3 fruit fly cellular contexts compared by ENCODE assay signal in the genomic region with DNA sequence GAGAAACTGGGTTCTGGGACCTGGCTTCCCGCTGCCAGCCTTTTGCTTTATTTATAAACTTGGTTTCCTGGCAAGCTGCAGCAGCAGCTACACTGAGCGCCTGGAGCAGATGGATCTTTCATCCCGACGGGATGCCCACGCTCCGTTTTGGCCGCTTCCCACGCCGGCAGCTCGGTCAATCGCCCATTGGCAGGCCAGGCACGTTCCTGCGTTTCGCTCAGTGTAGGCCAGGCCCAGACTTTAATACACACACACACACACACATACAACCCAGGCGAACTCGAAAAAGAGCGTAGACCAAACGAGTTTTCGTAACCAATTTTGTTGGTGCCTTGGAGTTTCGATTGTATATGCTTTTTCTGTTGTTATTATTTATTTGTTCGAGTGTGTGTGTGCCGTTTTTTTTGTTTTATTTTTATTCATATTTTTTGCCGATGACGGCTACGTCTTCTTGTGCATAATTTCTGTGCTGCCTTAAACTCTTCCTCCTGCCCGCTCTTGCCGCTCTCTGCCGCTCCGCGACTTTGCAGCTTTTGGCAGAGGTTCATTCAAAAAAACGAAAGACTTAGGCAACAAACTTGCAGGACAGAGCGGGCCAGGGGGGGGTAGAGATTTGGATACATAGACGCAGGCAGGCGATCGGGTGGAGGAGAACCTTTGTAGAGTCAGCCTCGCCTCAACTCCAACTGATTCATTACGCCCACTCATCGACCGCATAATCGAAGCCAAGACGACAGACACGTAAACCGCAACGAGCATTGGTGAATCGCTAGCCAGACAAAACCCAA.
TF ChIP-seq lines count a peak whose summit lies in the region.

No protein-coding gene starts in this region.

TF ChIP-seq in whole organism, embryonic, 481 proteins besides CTCF, POLR2A, EP300 and RAD21 (continued from another document):
- TF ChIP-seq CG3838 (GFP tag; optimal IDR thresholded peaks at IDR 0.05; lab: Kevin White, UChicago) (no peak), phol (tag; optimal IDR thresholded peaks at IDR 0.05; lab: Kevin White, UChicago) (no peak), CG4360 (GFP tag; IDR thresholded peaks at IDR 0.05; lab: Robert Waterston, UW) (no peak), vvl (GFP tag; IDR thresholded peaks at IDR 0.05; lab: Robert Waterston, UW) (peak; percentile 47; the same call in 1 of the 2 replicates), sd (tag; optimal IDR thresholded peaks at IDR 0.05; lab: Kevin White, UChicago) (no peak), CG31441 (GFP tag; IDR thresholded peaks at IDR 0.05; lab: Robert Waterston, UW) (no peak), bsh (GFP tag; optimal IDR thresholded peaks at IDR 0.05; lab: Kevin White, UChicago) (peak in 1 of 2 experiments; percentile 48), cg (GFP tag; optimal IDR thresholded peaks at IDR 0.05; lab: Kevin White, UChicago) (peak; percentile 68), zf30C (GFP tag; optimal IDR thresholded peaks at IDR 0.05; lab: Kevin White, UChicago) (peak; percentile 81), Drgx (GFP tag; IDR thresholded peaks at IDR 0.05; lab: Robert Waterston, UW) (peak; percentile 84), CG42726 (GFP tag; IDR thresholded peaks at IDR 0.05; lab: Robert Waterston, UW; ENCODE audit: partially characterized antibody) (0 out of 2 replicates have a peak, but pooled peaks have one; percentile 20), zen2 (GFP tag; IDR thresholded peaks at IDR 0.05; lab: Robert Waterston, UW; ENCODE audit: partially characterized antibody) (no peak), fu2 (GFP tag; optimal IDR thresholded peaks at IDR 0.05; lab: Kevin White, UChicago) (no peak), Med (GFP tag; lab: Kevin White, UChicago) (peak; percentile 66), row (GFP tag; IDR thresholded peaks at IDR 0.05; lab: Robert Waterston, UW) (0 out of 3 replicates have a peak, but pooled peaks have one; percentile 7)

TF ChIP-seq in whole organism, prepupa, 60 proteins besides CTCF, POLR2A, EP300 and RAD21 (continued from another document):
- TF ChIP-seq Sox15 (GFP tag; optimal IDR thresholded peaks at IDR 0.05; lab: Kevin White, UChicago) (peak; percentile 39), CG3032 (tag; optimal IDR thresholded peaks at IDR 0.05; lab: Kevin White, UChicago) (peak; percentile 85), Eip75B (GFP tag; optimal IDR thresholded peaks at IDR 0.05; lab: Kevin White, UChicago) (peak; percentile 90), Smox (GFP tag; optimal IDR thresholded peaks at IDR 0.05; lab: Kevin White, UChicago) (peak; percentile 85), fkh (GFP tag; optimal IDR thresholded peaks at IDR 0.05; lab: Kevin White, UChicago) (no peak), Hr4 (GFP tag; optimal IDR thresholded peaks at IDR 0.05; lab: Kevin White, UChicago) (no peak), CG11762 (GFP tag; optimal IDR thresholded peaks at IDR 0.05; lab: Kevin White, UChicago; ENCODE audit: insufficient read depth) (peak; percentile 31), net (GFP tag; optimal IDR thresholded peaks at IDR 0.05; lab: Kevin White, UChicago) (peak; percentile 77), CG31627 (GFP tag; optimal IDR thresholded peaks at IDR 0.05; lab: Kevin White, UChicago) (peak; percentile 86), spab (GFP tag; optimal IDR thresholded peaks at IDR 0.05; lab: Kevin White, UChicago) (peak; percentile 78), lz (GFP tag; optimal IDR thresholded peaks at IDR 0.05; lab: Kevin White, UChicago) (peak; percentile 87), Lpt (GFP tag; optimal IDR thresholded peaks at IDR 0.05; lab: Kevin White, UChicago) (peak; percentile 88), CG11902 (GFP tag; optimal IDR thresholded peaks at IDR 0.05; lab: Kevin White, UChicago) (peak; percentile 67), Hr38 (GFP tag; optimal IDR thresholded peaks at IDR 0.05; lab: Kevin White, UChicago) (no peak), CG10669 (GFP tag; optimal IDR thresholded peaks at IDR 0.05; lab: Kevin White, UChicago) (peak; percentile 80), CG11294 (GFP tag; IDR thresholded peaks at IDR 0.05; lab: Robert Waterston, UW) (peak; percentile 59; the same call in 1 of the 2 replicates), fd85E (GFP tag; optimal IDR thresholded peaks at IDR 0.05; lab: Kevin White, UChicago) (no peak), CG15336 (GFP tag; IDR thresholded peaks at IDR 0.05; lab: Robert Waterston, UW) (peak; percentile 66), Eip78C (GFP tag; lab: Kevin White, UChicago) (peak; percentile 93), CG34406 (GFP tag; optimal IDR thresholded peaks at IDR 0.05; lab: Kevin White, UChicago) (peak; percentile 54), ss (GFP tag; optimal IDR thresholded peaks at IDR 0.05; lab: Kevin White, UChicago) (peak; percentile 78 to 90), CG6163 (GFP tag; IDR thresholded peaks at IDR 0.05; lab: Robert Waterston, UW) (peak; percentile 87), eg (GFP tag; IDR thresholded peaks at IDR 0.05; lab: Robert Waterston, UW) (peak; percentile 77), topi (GFP tag; optimal IDR thresholded peaks at IDR 0.05; lab: Kevin White, UChicago) (peak; percentile 86), Blimp-1 (GFP tag; optimal IDR thresholded peaks at IDR 0.05; lab: Kevin White, UChicago) (no peak), Ets21C (GFP tag; optimal IDR thresholded peaks at IDR 0.05; lab: Kevin White, UChicago) (no peak), CG3919 (GFP tag; optimal IDR thresholded peaks at IDR 0.05; lab: Kevin White, UChicago) (peak; percentile 87), vri (GFP tag; optimal IDR thresholded peaks at IDR 0.05; lab: Kevin White, UChicago) (no peak), CG6808 (GFP tag; optimal IDR thresholded peaks at IDR 0.05; lab: Kevin White, UChicago) (peak; percentile 89), Gug (GFP tag; IDR thresholded peaks at IDR 0.05; lab: Robert Waterston, UW) (peak; percentile 46; the same call in 1 of the 2 replicates), CG6854 (GFP tag; optimal IDR thresholded peaks at IDR 0.05; lab: Kevin White, UChicago) (peak; percentile 82), CG8119 (GFP tag; IDR thresholded peaks at IDR 0.05; lab: Robert Waterston, UW) (peak; percentile 66), CG8632 (GFP tag; optimal IDR thresholded peaks at IDR 0.05; lab: Kevin White, UChicago) (peak; percentile 60), dac (GFP tag; optimal IDR thresholded peaks at IDR 0.05; lab: Kevin White, UChicago) (peak; percentile 66), CG10631 (GFP tag; optimal IDR thresholded peaks at IDR 0.05; lab: Kevin White, UChicago) (no peak), Sox14 (GFP tag; optimal IDR thresholded peaks at IDR 0.05; lab: Kevin White, UChicago) (peak; percentile 87), svp (GFP tag; lab: Kevin White, UChicago) (no peak), salr (GFP tag; optimal IDR thresholded peaks at IDR 0.05; lab: Kevin White, UChicago) (peak; percentile 59 to 81), CG7368 (GFP tag; optimal IDR thresholded peaks at IDR 0.05; lab: Kevin White, UChicago) (no peak)

TF ChIP-seq in whole organism, wandering third instar larva, 38 proteins besides CTCF, POLR2A, EP300 and RAD21 (continued from another document):
- TF ChIP-seq Hnf4 (GFP tag; optimal IDR thresholded peaks at IDR 0.05; lab: Kevin White, UChicago) (no peak), foxo (GFP tag; optimal IDR thresholded peaks at IDR 0.05; lab: Kevin White, UChicago) (peak in 1 of 2 experiments; percentile 91), Hr83 (GFP tag; optimal IDR thresholded peaks at IDR 0.05; lab: Kevin White, UChicago; ENCODE audit: poor library complexity, severe bottlenecking) (no peak), usp (GFP tag; optimal IDR thresholded peaks at IDR 0.05; lab: Kevin White, UChicago) (no peak), Dfd (GFP tag; optimal IDR thresholded peaks at IDR 0.05; lab: Kevin White, UChicago) (peak; percentile 42), woc (GFP tag; optimal IDR thresholded peaks at IDR 0.05; lab: Kevin White, UChicago) (peak; percentile 88), Vsx2 (GFP tag; optimal IDR thresholded peaks at IDR 0.05; lab: Kevin White, UChicago; ENCODE audit: partially characterized antibody) (peak; percentile 28), Mio (GFP tag; optimal IDR thresholded peaks at IDR 0.05; lab: Kevin White, UChicago) (no peak), lola (GFP tag; optimal IDR thresholded peaks at IDR 0.05; lab: Kevin White, UChicago) (no peak), sv (GFP tag; optimal IDR thresholded peaks at IDR 0.05; lab: Kevin White, UChicago) (no peak), rgr (GFP tag; optimal IDR thresholded peaks at IDR 0.05; lab: Kevin White, UChicago) (peak; percentile 82), HLH106 (tag; optimal IDR thresholded peaks at IDR 0.05; lab: Kevin White, UChicago) (peak; percentile 89), fru (GFP tag; optimal IDR thresholded peaks at IDR 0.05; lab: Kevin White, UChicago) (peak; percentile 90), GATAd (GFP tag; optimal IDR thresholded peaks at IDR 0.05; lab: Kevin White, UChicago) (no peak)
